Worm (Caenorhabditis elegans) whole organism, L4 larva: ENCODE results near the gene dcap-1.

Source experiments
- D1046.2 ChIP-seq: fragments of 200-800 bp; sonication (Bioruptor generic); IDR thresholded peaks from 2 replicates; pipeline ENCODE4 v1.3.6; 2022; ENCODE audit warnings: missing genetic modification characterization, missing compliant biosample characterization
- F10B5.3 ChIP-seq: sonication (generic microtip); optimal IDR thresholded peaks from 2 replicates; lab custom pipeline; 2016; ENCODE audit warnings: mild to moderate bottlenecking, missing genetic modification characterization, missing compliant biosample characterization
- F26F4.8 ChIP-seq: fragments of 200-800 bp; sonication (Bioruptor generic); conservative IDR thresholded peaks from 2 replicates; pipeline ENCODE4 v1.3.6; 2022; ENCODE audit warnings: missing genetic modification characterization, missing compliant biosample characterization
- F49E8.2 ChIP-seq: sonication (generic microtip); optimal IDR thresholded peaks from 2 replicates; lab custom pipeline; 2016; ENCODE audit warnings: missing compliant biosample characterization, mild to moderate bottlenecking, missing genetic modification characterization, borderline replicate concordance
- R02D3.7 ChIP-seq: fragments of 150-350 bp; sonication (generic microtip); optimal IDR thresholded peaks from 3 replicates; lab custom pipeline; 2014; ENCODE audit warnings: missing biosample characterization, missing genetic modification characterization
- T20F7.1 ChIP-seq: fragments of 200-800 bp; sonication (Bioruptor generic); optimal IDR thresholded peaks from 2 replicates; lab custom pipeline; 2018; ENCODE audit warnings: mild to moderate bottlenecking, missing genetic modification characterization, missing compliant biosample characterization
- Y48G9A.11 ChIP-seq: fragments of 200-800 bp; sonication (Bioruptor generic); IDR thresholded peaks from 2 replicates; pipeline ENCODE4 v1.3.6; 2022; ENCODE audit warnings: missing genetic modification reagents, missing genetic modification characterization, missing compliant biosample characterization
- Y5F2A.4 ChIP-seq: fragments of 200-800 bp; sonication (Bioruptor generic); optimal IDR thresholded peaks from 2 replicates; lab custom pipeline; 2018; ENCODE audit warnings: mild to moderate bottlenecking, missing genetic modification characterization, missing compliant biosample characterization
- ZK337.2 ChIP-seq: fragments of 200-800 bp; sonication (Bioruptor generic); IDR thresholded peaks from 2 replicates; pipeline ENCODE4 v1.3.6; 2022; ENCODE audit warnings: missing genetic modification reagents, missing genetic modification characterization, missing compliant biosample characterization
- ZK546.5 ChIP-seq, 2 experiments: sonication (generic microtip); optimal IDR thresholded peaks; 2 replicates each; lab custom pipeline; 2017; ENCODE audit warnings: missing biosample characterization in 2 of 2, missing genetic modification characterization in 2 of 2
- aha-1 ChIP-seq: fragments of 150-350 bp; peaks from one replicate; lab custom pipeline; 2014; ENCODE audit warnings: missing biosample characterization, missing genetic modification characterization
- ama-1 ChIP-seq: fragments of 150-350 bp; optimal IDR thresholded peaks from 2 replicates; lab custom pipeline; 2014; ENCODE audit warnings: inconsistent platforms, mixed read lengths
- arid-1 ChIP-seq: fragments of 200-800 bp; sonication (Bioruptor generic); conservative IDR thresholded peaks from 2 replicates; pipeline ENCODE4 v1.3.6; 2022; ENCODE audit warnings: missing genetic modification reagents, missing genetic modification characterization, missing compliant biosample characterization
- ceh-28 ChIP-seq: fragments of 150-350 bp; optimal IDR thresholded peaks from 2 replicates; lab custom pipeline; 2014; ENCODE audit warnings: missing biosample characterization, missing genetic modification reagents, missing genetic modification characterization
- ceh-82 ChIP-seq: sonication (generic microtip); optimal IDR thresholded peaks from 2 replicates; lab custom pipeline; 2017; ENCODE audit warnings: missing biosample characterization, missing genetic modification characterization
- ces-1 ChIP-seq: fragments of 150-350 bp; sonication (generic microtip); optimal IDR thresholded peaks from 4 replicates; lab custom pipeline; 2014; ENCODE audit warnings: missing biosample characterization, missing genetic modification reagents, missing genetic modification characterization
- daf-16 ChIP-seq, 3 experiments: sonication (generic microtip); optimal IDR thresholded peaks; 2 replicates each; lab custom pipeline; 2016 to 2017; ENCODE audit warnings: missing genetic modification characterization in 3 of 3, missing genetic modification reagents in 3 of 3, mild to moderate bottlenecking in 2 of 3, missing compliant biosample characterization in 2 of 3, missing biosample characterization in 1 of 3, moderate library complexity in 1 of 3
- dmd-6 ChIP-seq: fragments of 200-800 bp; sonication (Bioruptor generic); IDR thresholded peaks from 2 replicates; pipeline ENCODE4 v1.3.6; 2022; ENCODE audit warnings: missing genetic modification reagents, missing genetic modification characterization, missing compliant biosample characterization
- dpl-1 ChIP-seq: fragments of 150-350 bp; optimal IDR thresholded peaks from 2 replicates; lab custom pipeline; 2014; ENCODE audit warnings: missing biosample characterization, missing genetic modification reagents, missing genetic modification characterization
- egl-27 ChIP-seq: sonication (generic microtip); optimal IDR thresholded peaks from 3 replicates; lab custom pipeline; 2017; ENCODE audit warnings: missing biosample characterization, missing genetic modification reagents, missing genetic modification characterization
- fkh-10 ChIP-seq: fragments of 150-350 bp; optimal IDR thresholded peaks from 2 replicates; lab custom pipeline; 2014; ENCODE audit warnings: missing biosample characterization, missing genetic modification reagents, missing genetic modification characterization
- hif-1 ChIP-seq, 2 experiments: sonication (generic microtip); optimal IDR thresholded peaks; 2 replicates each; lab custom pipeline; 2016 to 2017; ENCODE audit warnings: missing compliant biosample characterization in 2 of 2, missing genetic modification characterization in 2 of 2, missing genetic modification reagents in 2 of 2, missing genotype in 2 of 2, mild to moderate bottlenecking in 1 of 2
- hlh-11 ChIP-seq: fragments of 200-800 bp; sonication (Bioruptor generic); optimal IDR thresholded peaks from 2 replicates; lab custom pipeline; 2018; ENCODE audit warnings: mild to moderate bottlenecking, missing genetic modification characterization, missing compliant biosample characterization
- hlh-30 ChIP-seq: sonication (generic microtip); optimal IDR thresholded peaks from 2 replicates; lab custom pipeline; 2017; ENCODE audit warnings: antibody characterized with exemption, mild to moderate bottlenecking, missing genetic modification characterization, missing compliant biosample characterization; ENCODE audit not compliant: insufficient read depth
- lin-15B ChIP-seq: fragments of 150-350 bp; sonication (generic microtip); optimal IDR thresholded peaks from 3 replicates; lab custom pipeline; 2014; ENCODE audit warnings: missing biosample characterization, missing genetic modification characterization
- lin-29 ChIP-seq: fragments of 200-800 bp; sonication (Bioruptor generic); IDR thresholded peaks from 2 replicates; pipeline ENCODE4 v1.3.6; 2022; ENCODE audit warnings: missing genetic modification reagents, missing genetic modification characterization, missing compliant biosample characterization
- lin-38 ChIP-seq: fragments of 200-800 bp; sonication (Bioruptor generic); IDR thresholded peaks from 2 replicates; pipeline ENCODE4 v1.3.6; 2022; ENCODE audit warnings: missing genetic modification reagents, missing genetic modification characterization, missing compliant biosample characterization
- lsy-2 ChIP-seq, 2 experiments: fragments of 150-350 bp in 1 of 2; sonication (generic microtip) in 1 of 2; optimal IDR thresholded peaks; 2 replicates each; lab custom pipeline; 2014 to 2017; ENCODE audit warnings: missing biosample characterization in 2 of 2, missing genetic modification characterization in 2 of 2
- mdl-1 ChIP-seq, 2 experiments: fragments of 150-350 bp in 1 of 2; sonication (generic microtip) in 1 of 2; optimal IDR thresholded peaks; 2 replicates each; lab custom pipeline; 2014 to 2017; ENCODE audit warnings: missing biosample characterization in 2 of 2, missing genetic modification characterization in 2 of 2
- mep-1 ChIP-seq: fragments of 150-350 bp; sonication (generic microtip); optimal IDR thresholded peaks from 3 replicates; lab custom pipeline; 2014; ENCODE audit warnings: missing biosample characterization, missing genetic modification characterization
- mes-2 ChIP-seq: sonication (generic microtip); optimal IDR thresholded peaks from 2 replicates; lab custom pipeline; 2016; ENCODE audit warnings: missing genotype, mild to moderate bottlenecking, missing genetic modification characterization, missing compliant biosample characterization; ENCODE audit not compliant: poor library complexity, severe bottlenecking
- nhr-11 ChIP-seq: fragments of 150-350 bp; optimal IDR thresholded peaks from 2 replicates; lab custom pipeline; 2014; ENCODE audit warnings: missing biosample characterization, missing genetic modification characterization
- nhr-111 ChIP-seq: fragments of 200-800 bp; sonication (Bioruptor generic); optimal IDR thresholded peaks from 2 replicates; lab custom pipeline; 2018; ENCODE audit warnings: mild to moderate bottlenecking, missing genetic modification characterization, missing compliant biosample characterization
- nhr-25 ChIP-seq: sonication (generic microtip); optimal IDR thresholded peaks from 2 replicates; lab custom pipeline; 2017; ENCODE audit warnings: missing genetic modification characterization, mild to moderate bottlenecking, missing compliant biosample characterization, antibody characterized with exemption, moderate library complexity, borderline replicate concordance; ENCODE audit not compliant: insufficient read depth
- rbr-2 ChIP-seq: sonication (generic microtip); optimal IDR thresholded peaks from 2 replicates; lab custom pipeline; 2016; ENCODE audit warnings: missing genotype, missing genetic modification characterization, missing compliant biosample characterization
- tra-1 ChIP-seq: fragments of 200-800 bp; sonication (Bioruptor generic); IDR thresholded peaks from 2 replicates; pipeline ENCODE4 v1.3.6; 2022; ENCODE audit warnings: missing genetic modification reagents, missing genetic modification characterization, missing compliant biosample characterization
- vab-7 ChIP-seq: fragments of 200-800 bp; sonication (Bioruptor generic); IDR thresholded peaks from 2 replicates; pipeline ENCODE4 v1.3.6; 2022; ENCODE audit warnings: missing genetic modification reagents, missing genetic modification characterization, missing compliant biosample characterization
- zip-11 ChIP-seq: fragments of 200-800 bp; sonication (Bioruptor generic); IDR thresholded peaks from 2 replicates; pipeline ENCODE4 v1.3.6; 2022; ENCODE audit warnings: missing genetic modification characterization, missing compliant biosample characterization

dcap-1 gene

ce11 chrIV:1010212-1010611 lies 44.4 kb downstream of the dcap-1 start, which contains the start of gene atg-3:
TSS of gene atg-3 (plus strand) at chrIV:1010512.
- TF ChIP-seq ZK546.5 (tag; optimal IDR thresholded peaks at IDR 0.05; lab: Kevin White, UChicago) (no peak), aha-1 (peak; percentile 6), F10B5.3 (tag; lab: Kevin White, UChicago) (no peak)

DNA sequence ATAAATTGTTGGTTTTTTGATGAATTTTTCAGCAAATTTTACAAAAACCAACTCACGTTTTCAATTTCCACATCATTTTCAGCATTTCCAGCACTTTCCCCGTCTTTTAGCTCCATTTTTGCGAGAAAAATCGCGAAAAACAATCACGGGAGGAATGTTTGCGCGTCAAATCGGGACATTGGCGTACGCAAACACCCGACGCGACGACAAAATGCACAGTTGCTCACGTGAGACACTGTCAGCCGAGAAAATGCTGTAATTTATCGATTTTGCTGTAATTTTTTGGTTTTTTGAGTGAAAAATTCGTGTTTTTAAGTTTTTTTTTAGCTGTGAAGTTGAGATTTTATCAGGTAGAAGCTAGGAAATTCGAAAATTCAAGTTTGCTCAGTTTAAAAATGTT lies 45.0 kb downstream of the dcap-1 start, which contains the start of gene Y55F3AM.9:
Y55F3AM.9 (minus strand) TSS at position 189 of the 400 bp plus-strand sequence.
- TF ChIP-seq hif-1 (tag; optimal IDR thresholded peaks at IDR 0.05; lab: Kevin White, UChicago) = peak in 1 of 2 experiments; percentile 55
- TF ChIP-seq ceh-82 = no peak
- TF ChIP-seq lin-38 = peak; percentile 57
- TF ChIP-seq hlh-30 (tag; lab: Kevin White, UChicago) = peak; percentile 96
- TF ChIP-seq vab-7 (GFP tag; lab: Robert Waterston, UW) = 0 out of 2 replicates have a peak, but pooled peaks have one; percentile 21
- TF ChIP-seq dpl-1 (GFP tag; lab: Kevin White, UChicago) = peak; percentile 39
- peak; percentile 64 for TF ChIP-seq mes-2
- 0 out of 2 replicates have a peak, but pooled peaks have one; percentile 17 for TF ChIP-seq dmd-6 (GFP tag; lab: Robert Waterston, UW)
- TF ChIP-seq mdl-1 (tag; optimal IDR thresholded peaks at IDR 0.05; lab: Kevin White, UChicago) = peak in 1 of 2 experiments; percentile 59
- peak; percentile 9 for TF ChIP-seq nhr-11 (tag; lab: Kevin White, UChicago)
- TF ChIP-seq tra-1 (GFP tag; lab: Robert Waterston, UW) = no peak
- TF ChIP-seq arid-1 (GFP tag; lab: Robert Waterston, UW) = no peak
- TF ChIP-seq T20F7.1 (GFP tag; lab: Kevin White, UChicago) = peak; percentile 26
- TF ChIP-seq Y48G9A.11 (GFP tag; lab: Robert Waterston, UW) = no peak
- TF ChIP-seq lin-15B (tag; lab: Kevin White, UChicago) = no peak
- TF ChIP-seq mep-1 (tag; lab: Kevin White, UChicago) = peak; percentile 19
- peak; percentile 7 for TF ChIP-seq fkh-10
- peak; percentile 30 for TF ChIP-seq rbr-2 (tag; lab: Kevin White, UChicago)
- peak; percentile 14 to 60 for TF ChIP-seq lsy-2 (tag; optimal IDR thresholded peaks at IDR 0.05; lab: Kevin White, UChicago)
- TF ChIP-seq daf-16 (GFP tag; optimal IDR thresholded peaks at IDR 0.05; lab: Kevin White, UChicago) = no peak
- TF ChIP-seq daf-16 (tag; optimal IDR thresholded peaks at IDR 0.05; lab: Kevin White, UChicago) = peak; percentile 29
- TF ChIP-seq nhr-25 (tag; lab: Kevin White, UChicago) = no peak
- peak; percentile 40 for TF ChIP-seq ama-1 (lab: Kevin White, UChicago)
- peak; percentile 30 for TF ChIP-seq hlh-11

- TF ChIP-seq lin-29 (GFP tag; lab: Robert Waterston, UW) (no peak), ZK337.2 (GFP tag; lab: Robert Waterston, UW) (no peak), egl-27 (tag; lab: Kevin White, UChicago) (no peak), dpl-1 (GFP tag; lab: Kevin White, UChicago) (no peak), nhr-111 (GFP tag; lab: Kevin White, UChicago) (no peak), aha-1 (peak; percentile 6), Y5F2A.4 (GFP tag; lab: Kevin White, UChicago) (no peak), ceh-28 (peak; percentile 83), fkh-10 (no peak), F26F4.8 (no peak)
Measured at ce11 chrIV:1006662-1007061, 47.9 kb downstream of the dcap-1 start.

- TF ChIP-seq ceh-28 (no peak), R02D3.7 (tag; lab: Kevin White, UChicago) (no peak), zip-11 (GFP tag; lab: Robert Waterston, UW) (no peak), mep-1 (tag; lab: Kevin White, UChicago) (no peak), ces-1 (GFP tag; lab: Kevin White, UChicago) (no peak), tra-1 (GFP tag; lab: Robert Waterston, UW) (no peak), mes-2 (no peak), D1046.2 (GFP tag; lab: Robert Waterston, UW) (no peak), F49E8.2 (tag; lab: Kevin White, UChicago) (no peak), hlh-11 (no peak)
Measured at ce11 chrIV:1005761-1006160, 48.8 kb downstream of the dcap-1 start, which contains the start of gene immp-2. TSS of gene immp-2 (minus strand) at chrIV:1005861.
